Worm (Caenorhabditis elegans): ENCODE measurements around the gene str-56.

DNA sequence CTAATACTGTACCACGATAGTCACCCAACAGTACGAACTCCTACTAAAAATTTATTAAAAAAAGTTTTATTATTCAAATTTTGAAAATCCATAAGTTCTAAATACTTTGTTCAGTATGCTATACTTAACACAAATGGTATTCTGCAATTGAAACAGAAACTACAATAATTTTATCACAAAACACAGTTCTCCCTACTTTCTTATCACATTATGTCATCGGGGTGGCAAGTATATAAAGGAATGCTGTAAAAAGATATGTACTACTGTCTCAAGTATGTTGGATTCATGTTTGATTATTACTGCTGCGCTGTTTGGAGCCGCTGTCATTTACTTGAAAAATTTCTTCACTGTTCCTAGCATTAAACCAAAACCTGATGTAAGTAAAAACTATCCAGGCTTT is 48.7 kb downstream of the str-56 start, which contains the start of gene cdr-1:
- TF ChIP-seq nhr-76 (tag; optimal IDR thresholded peaks at IDR 0.05) (no peak), ztf-4 (tag; optimal IDR thresholded peaks at IDR 0.05) (no peak), ceh-82 (tag; optimal IDR thresholded peaks at IDR 0.05) (no peak), snpc-4 (tag; optimal IDR thresholded peaks at IDR 0.05) (no peak), dsc-1 (tag; optimal IDR thresholded peaks at IDR 0.05) (no peak)

Measured in whole organism, L1 larva.